Worm (Caenorhabditis elegans) whole organism, midembryonic: ENCODE measurements around the gene F48G7.4.

Experiments used
- T22C8.4 ChIP-seq: fragments of 200-800 bp; sonication (Bioruptor generic); IDR thresholded peaks from 2 replicates; pipeline ENCODE4 v1.3.6; 2022; ENCODE audit warnings: missing genetic modification characterization, missing compliant biosample characterization
- cog-1 ChIP-seq: sonication (generic microtip); optimal IDR thresholded peaks from 2 replicates; lab custom pipeline; 2016; ENCODE audit warnings: missing genetic modification characterization, missing compliant biosample characterization
- flt-1 ChIP-seq: fragments of 200-800 bp; sonication (Bioruptor generic); IDR thresholded peaks from 2 replicates; pipeline ENCODE4 v1.3.6; 2022; ENCODE audit warnings: missing genetic modification characterization, missing compliant biosample characterization
- klf-2 ChIP-seq: fragments of 200-800 bp; sonication (Bioruptor generic); conservative IDR thresholded peaks from 2 replicates; pipeline ENCODE4 v1.3.6; 2022; ENCODE audit warnings: missing genetic modification reagents, missing genetic modification characterization, missing compliant biosample characterization
- med-1 ChIP-seq: sonication (generic microtip); optimal IDR thresholded peaks from 2 replicates; lab custom pipeline; 2017; ENCODE audit warnings: missing genetic modification characterization, mild to moderate bottlenecking, missing compliant biosample characterization, antibody characterized with exemption, missing genetic modification reagents; ENCODE audit not compliant: insufficient read depth
- ref-1 ChIP-seq: fragments of 200-800 bp; sonication (Bioruptor generic); conservative IDR thresholded peaks from 2 replicates; pipeline ENCODE4 v1.3.6; 2022; ENCODE audit warnings: missing genetic modification reagents, missing genetic modification characterization, missing compliant biosample characterization
- tab-1 ChIP-seq: fragments of 200-800 bp; sonication (Bioruptor generic); IDR thresholded peaks from 2 replicates; pipeline ENCODE4 v1.3.6; 2022; ENCODE audit warnings: missing genetic modification characterization, missing compliant biosample characterization
- ztf-23 ChIP-seq: fragments of 200-800 bp; sonication (Bioruptor generic); IDR thresholded peaks from 2 replicates; pipeline ENCODE4 v1.3.6; 2022; ENCODE audit warnings: missing genetic modification reagents, missing genetic modification characterization, missing compliant biosample characterization
- ztf-29 ChIP-seq: fragments of 200-800 bp; sonication (Bioruptor generic); IDR thresholded peaks from 2 replicates; pipeline ENCODE4 v1.3.6; 2022; ENCODE audit warnings: missing genetic modification reagents, missing genetic modification characterization, missing compliant biosample characterization

Gene F48G7.4

DNA sequence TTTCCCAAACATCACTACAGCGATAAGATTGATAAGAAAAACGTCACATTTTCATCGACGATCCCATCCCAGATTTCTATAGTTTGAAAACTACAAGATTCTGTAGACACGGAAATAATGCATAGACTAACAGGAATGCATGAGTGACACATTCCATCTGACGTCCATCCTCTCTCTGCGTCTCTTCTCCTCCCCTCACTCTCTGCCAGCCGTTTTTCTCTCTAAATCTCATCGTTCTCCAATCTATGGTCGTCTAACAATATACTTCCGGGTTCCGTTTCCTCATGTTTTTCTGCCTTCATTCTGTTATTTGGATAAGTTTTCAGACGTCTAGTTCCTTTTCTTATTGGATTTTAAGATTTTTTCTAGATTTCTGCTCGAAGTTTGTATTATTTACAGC lies at the start of gene F48G7.4:
Gene F48G7.4, plus strand, starts transcription at position 400 of the 400 bp plus-strand sequence.
- TF ChIP-seq ztf-23 (GFP tag; lab: Robert Waterston, UW) (no peak), klf-2 (GFP tag; lab: Robert Waterston, UW) (no peak), T22C8.4 (no peak), cog-1 (tag; lab: Kevin White, UChicago) (peak; percentile 24), tab-1 (GFP tag; lab: Robert Waterston, UW) (no peak), med-1 (GFP tag; lab: Kevin White, UChicago) (no peak)

DNA sequence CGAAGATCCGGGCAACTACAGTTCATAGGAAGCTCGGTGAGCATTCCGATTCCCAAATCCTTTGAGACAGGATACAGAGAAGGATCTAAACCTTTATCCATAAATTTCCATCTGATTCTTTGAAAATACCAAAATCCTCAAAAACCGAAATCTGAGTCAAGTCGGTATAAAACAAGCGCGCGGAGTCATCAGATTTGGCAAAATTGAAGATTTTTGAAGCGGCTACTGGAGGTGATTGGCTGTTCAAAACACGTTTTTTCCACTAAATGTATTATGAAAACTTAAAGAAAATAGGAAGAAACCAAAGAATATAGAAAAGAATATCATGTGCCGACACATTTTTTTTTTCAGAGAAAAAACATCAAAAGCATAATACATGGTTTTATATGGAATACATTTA lies 44.6 kb upstream of the F48G7.4 start, which contains the start of gene C14C6.13:
Gene C14C6.13, minus strand, starts transcription at position 101 of the 400 bp plus-strand sequence.
- no peak for TF ChIP-seq klf-2 (GFP tag; lab: Robert Waterston, UW)
- no peak for TF ChIP-seq ztf-29 (GFP tag; lab: Robert Waterston, UW)
- no peak for TF ChIP-seq cog-1 (tag; lab: Kevin White, UChicago)
- TF ChIP-seq tab-1 (GFP tag; lab: Robert Waterston, UW), result no peak
- no peak for TF ChIP-seq flt-1 (GFP tag; lab: Robert Waterston, UW)
- no peak for TF ChIP-seq T22C8.4
- TF ChIP-seq ref-1 (GFP tag; lab: Robert Waterston, UW), result no peak
- no peak for TF ChIP-seq ztf-23 (GFP tag; lab: Robert Waterston, UW)
- no peak for TF ChIP-seq med-1 (GFP tag; lab: Kevin White, UChicago)

ce11 chrV:576070-576469 lies 43.2 kb upstream of the F48G7.4 start, which contains the start of gene K06H6.5:
Gene K06H6.5, plus strand, starts transcription at chrV:576370.
- TF ChIP-seq med-1 (GFP tag; lab: Kevin White, UChicago), result no peak
- no peak for TF ChIP-seq T22C8.4
- no peak for TF ChIP-seq ztf-23 (GFP tag; lab: Robert Waterston, UW)
- TF ChIP-seq cog-1 (tag; lab: Kevin White, UChicago), result no peak
- no peak for TF ChIP-seq ref-1 (GFP tag; lab: Robert Waterston, UW)
- no peak for TF ChIP-seq klf-2 (GFP tag; lab: Robert Waterston, UW)
- TF ChIP-seq ztf-29 (GFP tag; lab: Robert Waterston, UW), result no peak
- no peak for TF ChIP-seq flt-1 (GFP tag; lab: Robert Waterston, UW)
- no peak for TF ChIP-seq tab-1 (GFP tag; lab: Robert Waterston, UW)

ce11 chrV:576918-577317 lies 42.3 kb upstream of the F48G7.4 start:
- TF ChIP-seq flt-1 (GFP tag; lab: Robert Waterston, UW) (no peak), klf-2 (GFP tag; lab: Robert Waterston, UW) (no peak), ztf-29 (GFP tag; lab: Robert Waterston, UW) (no peak), cog-1 (tag; lab: Kevin White, UChicago) (no peak), T22C8.4 (no peak), ref-1 (GFP tag; lab: Robert Waterston, UW) (no peak), tab-1 (GFP tag; lab: Robert Waterston, UW) (no peak), ztf-23 (GFP tag; lab: Robert Waterston, UW) (no peak), med-1 (GFP tag; lab: Kevin White, UChicago) (no peak)

DNA sequence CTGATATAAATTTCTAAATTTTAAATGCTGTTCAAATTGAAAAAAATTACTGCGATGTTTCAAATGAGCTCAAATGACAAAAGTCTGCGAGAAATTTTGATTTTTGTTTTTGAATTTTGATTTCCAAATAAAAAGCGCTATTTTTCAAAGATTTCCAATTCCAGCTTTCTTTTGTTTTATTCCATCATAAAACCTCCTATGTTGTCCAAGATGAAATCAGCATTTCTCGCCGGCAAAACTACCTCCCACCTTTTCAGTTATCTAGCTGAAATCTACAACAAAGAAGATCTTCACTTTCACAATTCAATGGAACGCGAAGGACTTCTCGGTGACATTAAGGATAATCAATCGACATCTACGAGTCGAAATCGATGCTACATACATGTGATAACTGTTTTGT lies 40.3 kb upstream of the F48G7.4 start, which contains the start of gene K06H6.4:
Gene K06H6.4, plus strand, starts transcription at position 301 of the 400 bp plus-strand sequence.
- TF ChIP-seq med-1 (GFP tag; lab: Kevin White, UChicago) (no peak), tab-1 (GFP tag; lab: Robert Waterston, UW) (no peak), cog-1 (tag; lab: Kevin White, UChicago) (no peak), ztf-23 (GFP tag; lab: Robert Waterston, UW) (no peak), T22C8.4 (no peak), ref-1 (GFP tag; lab: Robert Waterston, UW) (no peak), flt-1 (GFP tag; lab: Robert Waterston, UW) (no peak), klf-2 (GFP tag; lab: Robert Waterston, UW) (no peak), ztf-29 (GFP tag; lab: Robert Waterston, UW) (no peak)

ce11 chrV:581616-582015 lies 37.6 kb upstream of the F48G7.4 start, which contains the start of gene nstp-7:
Gene nstp-7, plus strand, starts transcription at chrV:581916.
- no peak for TF ChIP-seq med-1 (GFP tag; lab: Kevin White, UChicago)

DNA sequence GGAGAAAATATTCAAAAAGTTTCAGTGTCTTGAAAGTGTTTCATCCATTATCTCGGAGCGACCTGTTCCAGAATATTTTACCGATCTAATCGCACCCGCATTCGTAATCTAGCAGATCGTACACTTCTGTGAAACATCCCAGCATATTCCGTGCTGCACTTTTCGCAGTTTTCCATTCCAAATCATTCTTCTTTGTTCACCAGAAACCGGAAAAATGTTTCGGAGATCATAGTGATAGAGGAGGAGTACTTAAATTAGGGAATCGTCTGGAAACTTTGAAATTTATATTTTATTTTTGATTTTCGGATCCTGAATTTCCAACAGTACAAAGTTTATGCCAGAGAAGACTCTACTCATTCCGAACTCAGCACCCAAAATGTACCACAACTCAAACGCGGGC lies 33.8 kb upstream of the F48G7.4 start, which contains the start of gene K06H6.2:
Gene K06H6.2, plus strand, starts transcription at position 301 of the 400 bp plus-strand sequence.
- TF ChIP-seq tab-1 (GFP tag; lab: Robert Waterston, UW), result no peak
- TF ChIP-seq cog-1 (tag; lab: Kevin White, UChicago), result no peak
- no peak for TF ChIP-seq ztf-29 (GFP tag; lab: Robert Waterston, UW)
- TF ChIP-seq ref-1 (GFP tag; lab: Robert Waterston, UW), result no peak
- TF ChIP-seq flt-1 (GFP tag; lab: Robert Waterston, UW), result no peak
- no peak for TF ChIP-seq klf-2 (GFP tag; lab: Robert Waterston, UW)
- TF ChIP-seq med-1 (GFP tag; lab: Kevin White, UChicago), result no peak
- TF ChIP-seq ztf-23 (GFP tag; lab: Robert Waterston, UW), result no peak
- TF ChIP-seq T22C8.4, result no peak

DNA sequence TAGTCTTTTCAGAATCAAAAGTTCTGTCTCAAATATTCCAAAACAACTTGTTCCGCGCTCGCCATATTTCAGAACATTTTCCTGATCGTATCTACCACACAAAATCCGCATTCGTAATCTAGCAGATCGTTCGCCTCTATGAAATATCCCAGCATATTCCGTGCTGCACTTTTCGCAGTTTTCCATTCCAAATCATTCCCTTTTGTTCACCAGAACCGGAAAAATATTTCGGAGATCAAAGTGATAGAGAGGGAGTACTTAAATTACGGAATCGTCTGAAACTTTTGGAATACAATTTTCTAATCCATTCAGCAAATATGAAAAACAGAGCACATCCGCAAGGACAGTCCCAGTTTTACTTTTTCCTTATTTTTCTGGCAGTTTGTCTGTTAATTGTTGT lies 31.4 kb upstream of the F48G7.4 start, which contains the start of gene K06H6.1:
Gene K06H6.1, plus strand, starts transcription at position 301 of the 400 bp plus-strand sequence.
- TF ChIP-seq ref-1 (GFP tag; lab: Robert Waterston, UW) (no peak), ztf-23 (GFP tag; lab: Robert Waterston, UW) (no peak), cog-1 (tag; lab: Kevin White, UChicago) (no peak), tab-1 (GFP tag; lab: Robert Waterston, UW) (no peak), ztf-29 (GFP tag; lab: Robert Waterston, UW) (no peak), T22C8.4 (no peak), klf-2 (GFP tag; lab: Robert Waterston, UW) (no peak), flt-1 (GFP tag; lab: Robert Waterston, UW) (no peak), med-1 (GFP tag; lab: Kevin White, UChicago) (no peak)

DNA sequence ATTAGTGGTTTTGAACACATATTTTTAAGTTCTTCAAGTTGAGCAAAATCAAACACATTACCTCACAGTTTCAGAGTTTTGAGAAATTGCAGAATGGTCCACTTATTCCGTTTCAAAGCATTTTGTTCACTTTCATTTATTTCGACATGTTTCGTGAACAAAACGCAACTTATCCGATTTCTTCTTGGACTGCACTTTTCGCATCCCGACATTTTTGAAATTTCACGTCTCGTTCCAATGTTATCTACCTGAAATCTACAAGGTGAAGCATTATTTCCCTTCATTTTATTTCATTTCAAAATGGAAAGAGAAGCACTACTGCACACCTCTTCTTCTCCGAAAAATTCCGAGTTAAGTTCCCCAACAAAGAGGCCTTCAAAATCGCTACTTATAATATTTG lies 29.1 kb upstream of the F48G7.4 start, which contains the start of gene ZK488.6:
Gene ZK488.6, plus strand, starts transcription at position 301 of the 400 bp plus-strand sequence.
- TF ChIP-seq klf-2 (GFP tag; lab: Robert Waterston, UW), result no peak
- TF ChIP-seq cog-1 (tag; lab: Kevin White, UChicago), result no peak
- TF ChIP-seq ztf-29 (GFP tag; lab: Robert Waterston, UW), result no peak
- no peak for TF ChIP-seq med-1 (GFP tag; lab: Kevin White, UChicago)
- TF ChIP-seq flt-1 (GFP tag; lab: Robert Waterston, UW), result no peak
- no peak for TF ChIP-seq ref-1 (GFP tag; lab: Robert Waterston, UW)
- TF ChIP-seq tab-1 (GFP tag; lab: Robert Waterston, UW), result no peak
- no peak for TF ChIP-seq T22C8.4
